Fruit fly (Drosophila melanogaster) whole organism, embryonic: ENCODE measurements around the gene mof.

Experiments
- Bteb2 ChIP-seq: fragments of 200-800 bp; sonication (Bioruptor generic); optimal IDR thresholded peaks from 2 replicates; lab custom pipeline; 2016; ENCODE audit warnings: missing biosample characterization, missing genetic modification characterization
- CG11093 ChIP-seq: fragments of 200-800 bp; sonication (Bioruptor generic); IDR thresholded peaks from 3 replicates; pipeline ENCODE4 v1.3.6; 2022; ENCODE audit warnings: missing biosample characterization, missing genetic modification characterization
- CG11456 ChIP-seq: fragments of 200-800 bp; sonication (Bioruptor generic); IDR thresholded peaks from 3 replicates; pipeline ENCODE4 v1.3.6; 2022; ENCODE audit warnings: missing biosample characterization, missing genetic modification characterization
- CG12391 ChIP-seq: fragments of 200-800 bp; sonication (Bioruptor generic); optimal IDR thresholded peaks from 3 replicates; lab custom pipeline; 2018; ENCODE audit warnings: missing biosample characterization, mild to moderate bottlenecking, missing genetic modification characterization, moderate library complexity
- CG14050 ChIP-seq: fragments of 200-800 bp; sonication (Bioruptor generic); IDR thresholded peaks from 3 replicates; pipeline ENCODE4 v1.3.6; 2022; ENCODE audit warnings: missing biosample characterization, missing genetic modification characterization
- CG15011 ChIP-seq: fragments of 200-800 bp; sonication (Bioruptor generic); optimal IDR thresholded peaks from 3 replicates; lab custom pipeline; 2018; ENCODE audit warnings: missing biosample characterization, mild to moderate bottlenecking, missing genetic modification characterization
- CG1529 ChIP-seq: fragments of 200-800 bp; sonication (Bioruptor generic); optimal IDR thresholded peaks from 3 replicates; lab custom pipeline; 2018; ENCODE audit warnings: missing biosample characterization, missing genetic modification characterization
- CG1603 ChIP-seq: fragments of 200-800 bp; sonication (Bioruptor generic); optimal IDR thresholded peaks from 2 replicates; lab custom pipeline; 2019; ENCODE audit warnings: missing biosample characterization, mild to moderate bottlenecking, missing genetic modification characterization, moderate library complexity
- CG1647 ChIP-seq: fragments of 200-800 bp; sonication (Bioruptor generic); optimal IDR thresholded peaks from 3 replicates; lab custom pipeline; 2016; ENCODE audit warnings: missing biosample characterization, missing genetic modification characterization
- CG17385 ChIP-seq: fragments of 200-800 bp; sonication (Bioruptor generic); optimal IDR thresholded peaks from 3 replicates; lab custom pipeline; 2018; ENCODE audit warnings: missing biosample characterization, mild to moderate bottlenecking, missing genetic modification characterization
- CG17829 ChIP-seq: fragments of 200-800 bp; optimal IDR thresholded peaks from 2 replicates; lab custom pipeline; 2019; ENCODE audit warnings: missing biosample characterization, mild to moderate bottlenecking, missing genetic modification characterization, moderate library complexity
- CG2120 ChIP-seq: fragments of 200-800 bp; sonication (Bioruptor generic); optimal IDR thresholded peaks from 3 replicates; lab custom pipeline; 2016; ENCODE audit warnings: missing biosample characterization, missing genetic modification characterization
- CG31441 ChIP-seq: fragments of 200-800 bp; sonication (Bioruptor generic); IDR thresholded peaks from 2 replicates; pipeline ENCODE4 v1.3.6; 2022; ENCODE audit warnings: missing biosample characterization, missing genetic modification characterization
- CG33213 ChIP-seq: fragments of 200-800 bp; sonication (Bioruptor generic); optimal IDR thresholded peaks from 3 replicates; lab custom pipeline; 2016; ENCODE audit warnings: missing biosample characterization, missing genetic modification characterization
- CG4282 ChIP-seq: fragments of 200-800 bp; sonication (Bioruptor generic); optimal IDR thresholded peaks from 2 replicates; lab custom pipeline; 2016; ENCODE audit warnings: missing biosample characterization, missing genetic modification characterization
- CG4617 ChIP-seq: fragments of 200-800 bp; sonication (Bioruptor generic); optimal IDR thresholded peaks from 3 replicates; lab custom pipeline; 2016; ENCODE audit warnings: missing biosample characterization, missing genetic modification characterization, borderline replicate concordance
- CG6175 ChIP-seq: fragments of 200-800 bp; sonication (Bioruptor generic); IDR thresholded peaks from 3 replicates; pipeline ENCODE4 v1.3.6; 2022; ENCODE audit warnings: missing biosample characterization, missing genetic modification characterization
- CG6689 ChIP-seq: fragments of 200-800 bp; sonication (Bioruptor generic); IDR thresholded peaks from 2 replicates; pipeline ENCODE4 v1.3.6; 2022; ENCODE audit warnings: missing biosample characterization, missing genetic modification characterization
- CG6791 ChIP-seq: fragments of 200-800 bp; sonication (Bioruptor generic); IDR thresholded peaks from 3 replicates; pipeline ENCODE4 v1.3.6; 2022; ENCODE audit warnings: missing biosample characterization, missing genetic modification characterization; ENCODE audit not compliant: partially characterized antibody
- CG7786 ChIP-seq: fragments of 200-800 bp; sonication (Bioruptor generic); optimal IDR thresholded peaks from 2 replicates; lab custom pipeline; 2016; ENCODE audit warnings: missing biosample characterization, missing genetic modification characterization
- CG9797 ChIP-seq: fragments of 200-800 bp; sonication (Bioruptor generic); optimal IDR thresholded peaks from 3 replicates; lab custom pipeline; 2018; ENCODE audit warnings: missing biosample characterization, mild to moderate bottlenecking, missing genetic modification characterization
- D19B ChIP-seq: fragments of 200-800 bp; sonication (Bioruptor generic); optimal IDR thresholded peaks from 2 replicates; lab custom pipeline; 2017; ENCODE audit warnings: missing biosample characterization, mild to moderate bottlenecking, missing genetic modification characterization
- Dfd ChIP-seq, 2 experiments: fragments of >200 bp; optimal IDR thresholded peaks; 2 replicates each; lab custom pipeline; 2017; ENCODE audit warnings: missing biosample characterization in 2 of 2, missing genetic modification characterization in 2 of 2
- Gug ChIP-seq: fragments of 200-800 bp; sonication (Bioruptor generic); IDR thresholded peaks from 4 replicates; pipeline ENCODE4 v1.3.6; 2022; ENCODE audit warnings: missing biosample characterization, missing genetic modification characterization
- Hr39 ChIP-seq: fragments of >200 bp; optimal IDR thresholded peaks from 2 replicates; lab custom pipeline; 2017
- MTF-1 ChIP-seq: fragments of 200-800 bp; sonication (Bioruptor generic); optimal IDR thresholded peaks from 2 replicates; lab custom pipeline; 2018; ENCODE audit warnings: missing biosample characterization, mild to moderate bottlenecking, missing genetic modification characterization, borderline replicate concordance
- Myb ChIP-seq: fragments of 200-800 bp; sonication (Bioruptor generic); optimal IDR thresholded peaks from 2 replicates; lab custom pipeline; 2016; ENCODE audit warnings: missing biosample characterization, missing genetic modification characterization
- NK7.1 ChIP-seq: fragments of 200-800 bp; sonication (Bioruptor generic); optimal IDR thresholded peaks from 3 replicates; lab custom pipeline; 2016; ENCODE audit warnings: missing biosample characterization, missing genetic modification characterization
- PHDP ChIP-seq: fragments of 200-800 bp; sonication (Bioruptor generic); optimal IDR thresholded peaks from 3 replicates; lab custom pipeline; 2018; ENCODE audit warnings: missing biosample characterization, mild to moderate bottlenecking, missing genetic modification characterization, moderate library complexity
- Spps ChIP-seq: fragments of 200-800 bp; sonication (Bioruptor generic); optimal IDR thresholded peaks from 2 replicates; lab custom pipeline; 2018; ENCODE audit warnings: missing biosample characterization, mild to moderate bottlenecking, missing genetic modification characterization
- ato ChIP-seq: fragments of 200-800 bp; sonication (Bioruptor generic); IDR thresholded peaks from 2 replicates; pipeline ENCODE4 v1.3.6; 2022; ENCODE audit warnings: missing biosample characterization, missing genetic modification characterization; ENCODE audit not compliant: partially characterized antibody
- bbx ChIP-seq: fragments of 200-800 bp; sonication (Bioruptor generic); IDR thresholded peaks from 2 replicates; pipeline ENCODE4 v1.3.6; 2022; ENCODE audit warnings: missing biosample characterization, missing genetic modification characterization; ENCODE audit not compliant: partially characterized antibody
- br ChIP-seq: fragments of >200 bp; optimal IDR thresholded peaks from 2 replicates; lab custom pipeline; 2017
- bsh ChIP-seq, 2 experiments: fragments of 200-800 bp; sonication (Bioruptor generic); optimal IDR thresholded peaks; 2 replicates each; lab custom pipeline; 2017 to 2018; ENCODE audit warnings: mild to moderate bottlenecking in 2 of 2, missing biosample characterization in 2 of 2, missing genetic modification characterization in 2 of 2, moderate library complexity in 1 of 2
- cg ChIP-seq: fragments of 200-800 bp; sonication (Bioruptor generic); optimal IDR thresholded peaks from 3 replicates; lab custom pipeline; 2019; ENCODE audit warnings: missing biosample characterization, mild to moderate bottlenecking, missing genetic modification characterization, moderate library complexity
- dysf ChIP-seq: fragments of 200-800 bp; sonication (Bioruptor generic); IDR thresholded peaks from 3 replicates; pipeline ENCODE4 v1.3.6; 2022; ENCODE audit warnings: missing biosample characterization, missing genetic modification characterization
- ems ChIP-seq: fragments of 200-800 bp; sonication (Bioruptor generic); optimal IDR thresholded peaks from 3 replicates; lab custom pipeline; 2016; ENCODE audit warnings: missing biosample characterization, missing genetic modification characterization
- eve ChIP-seq, 2 experiments: fragments of >200 bp; optimal IDR thresholded peaks; 2 replicates each; lab custom pipeline; 2017; ENCODE audit warnings: missing biosample characterization in 2 of 2, missing genetic modification characterization in 2 of 2
- grau ChIP-seq: fragments of 200-800 bp; optimal IDR thresholded peaks from 3 replicates; lab custom pipeline; 2019; ENCODE audit warnings: missing biosample characterization, mild to moderate bottlenecking, missing genetic modification characterization, moderate library complexity
- jing ChIP-seq: fragments of 200-800 bp; sonication (Bioruptor generic); optimal IDR thresholded peaks from 2 replicates; lab custom pipeline; 2018; ENCODE audit warnings: missing biosample characterization, mild to moderate bottlenecking, missing genetic modification characterization
- kay ChIP-seq: fragments of 200-800 bp; sonication (Bioruptor generic); optimal IDR thresholded peaks from 2 replicates; lab custom pipeline; 2016; ENCODE audit warnings: missing biosample characterization, missing genetic modification characterization
- pros ChIP-seq: fragments of 200-800 bp; sonication (Bioruptor generic); optimal IDR thresholded peaks from 3 replicates; lab custom pipeline; 2019; ENCODE audit warnings: missing biosample characterization, mild to moderate bottlenecking, missing genetic modification characterization, moderate library complexity
- pum ChIP-seq: fragments of 200-800 bp; sonication (Bioruptor generic); optimal IDR thresholded peaks from 2 replicates; lab custom pipeline; 2016; ENCODE audit warnings: missing biosample characterization, missing genetic modification characterization
- repo ChIP-seq: fragments of 200-800 bp; sonication (Bioruptor generic); optimal IDR thresholded peaks from 2 replicates; lab custom pipeline; 2016; ENCODE audit warnings: missing biosample characterization, missing genetic modification characterization
- slbo ChIP-seq: fragments of 200-800 bp; sonication (Bioruptor generic); IDR thresholded peaks from 2 replicates; pipeline ENCODE4 v1.3.6; 2022; ENCODE audit warnings: missing biosample characterization, missing genetic modification characterization
- sna ChIP-seq: fragments of 200-800 bp; sonication (Bioruptor generic); IDR thresholded peaks from 2 replicates; pipeline ENCODE4 v1.3.6; 2022; ENCODE audit warnings: missing biosample characterization, missing genetic modification characterization; ENCODE audit not compliant: partially characterized antibody
- tio ChIP-seq: fragments of 200-800 bp; sonication (Bioruptor generic); optimal IDR thresholded peaks from 2 replicates; lab custom pipeline; 2017; ENCODE audit warnings: missing biosample characterization, missing genetic modification characterization, inconsistent platforms
- toy ChIP-seq: fragments of 200-800 bp; sonication (Bioruptor generic); IDR thresholded peaks from 2 replicates; pipeline ENCODE4 v1.3.6; 2022; ENCODE audit warnings: missing biosample characterization, missing genetic modification characterization
- vnd ChIP-seq: fragments of 200-800 bp; sonication (Bioruptor generic); IDR thresholded peaks from 3 replicates; pipeline ENCODE4 v1.3.6; 2022; ENCODE audit warnings: missing biosample characterization, missing genetic modification characterization; ENCODE audit not compliant: partially characterized antibody

mof gene

dm6 chrX:5895821-5896550 lies 19.3 kb upstream of the mof start (continued):
- no peak for TF ChIP-seq bbx (GFP tag; lab: Robert Waterston, UW)
- peak; percentile 69 for TF ChIP-seq CG15011 (GFP tag; lab: Kevin White, UChicago)
- peak; percentile 68 for TF ChIP-seq CG33213
- TF ChIP-seq jing = peak; percentile 88
- TF ChIP-seq CG4617 (GFP tag; lab: Kevin White, UChicago) = peak; percentile 69
- peak; percentile 69 for TF ChIP-seq Myb (GFP tag; lab: Kevin White, UChicago)
- TF ChIP-seq slbo = peak; percentile 83
- peak; percentile 48 for TF ChIP-seq D19B
- peak; percentile 88 for TF ChIP-seq Gug (GFP tag; lab: Robert Waterston, UW)
- TF ChIP-seq CG17829 = peak; percentile 91
- TF ChIP-seq CG1603 = peak; percentile 96
- peak; percentile 81 for TF ChIP-seq tio
- peak; percentile 77 for TF ChIP-seq CG14050 (GFP tag; lab: Robert Waterston, UW)
- TF ChIP-seq Bteb2 (GFP tag; lab: Kevin White, UChicago) = peak; percentile 77
- peak; percentile 93 for TF ChIP-seq CG6689
- peak; percentile 95 to 98 for TF ChIP-seq bsh (GFP tag; optimal IDR thresholded peaks at IDR 0.05; lab: Kevin White, UChicago)
- peak; percentile 88 for TF ChIP-seq CG17385 (GFP tag; lab: Kevin White, UChicago)
- peak; percentile 66 for TF ChIP-seq Spps (tag; lab: Kevin White, UChicago)
- peak; percentile 79 for TF ChIP-seq grau
- TF ChIP-seq CG1647 (GFP tag; lab: Kevin White, UChicago) = peak; percentile 85
- TF ChIP-seq sna = no peak
- TF ChIP-seq br (lab: Kevin White, UChicago) = no peak
- no peak for TF ChIP-seq ato (GFP tag; lab: Robert Waterston, UW)

- no peak for TF ChIP-seq CG11093 (GFP tag; lab: Robert Waterston, UW)
- peak; percentile 29 for TF ChIP-seq CG2120 (GFP tag; lab: Kevin White, UChicago)
- no peak for TF ChIP-seq CG11456 (GFP tag; lab: Robert Waterston, UW)
- no peak for TF ChIP-seq dysf (GFP tag; lab: Robert Waterston, UW)
- TF ChIP-seq repo = peak; percentile 15
- TF ChIP-seq vnd = no peak
- TF ChIP-seq pros (GFP tag; lab: Kevin White, UChicago) = peak; percentile 84
- no peak for TF ChIP-seq Hr39 (lab: Kevin White, UChicago)
- peak; percentile 7 for TF ChIP-seq ems (GFP tag; lab: Kevin White, UChicago)
- no peak for TF ChIP-seq CG9797 (GFP tag; lab: Kevin White, UChicago)
- TF ChIP-seq NK7.1 (GFP tag; lab: Kevin White, UChicago) = no peak
- TF ChIP-seq CG6791 (GFP tag; lab: Robert Waterston, UW) = no peak
- peak; percentile 3 for TF ChIP-seq PHDP (tag; lab: Kevin White, UChicago)
- TF ChIP-seq CG12391 (tag; lab: Kevin White, UChicago) = no peak
- no peak for TF ChIP-seq CG4282
- TF ChIP-seq eve (GFP tag; optimal IDR thresholded peaks at IDR 0.05; lab: Kevin White, UChicago) = peak in 1 of 2 experiments; percentile 46
- peak; percentile 68 for TF ChIP-seq cg (GFP tag; lab: Kevin White, UChicago)
- no peak for TF ChIP-seq Dfd (GFP tag; optimal IDR thresholded peaks at IDR 0.05; lab: Kevin White, UChicago)
- no peak for TF ChIP-seq CG7786
- no peak for TF ChIP-seq kay (GFP tag; lab: Kevin White, UChicago)
- no peak for TF ChIP-seq pum
- TF ChIP-seq CG1529 = no peak
- peak; percentile 36; the same call in 1 of the 2 replicates for TF ChIP-seq CG31441 (GFP tag; lab: Robert Waterston, UW)
- no peak for TF ChIP-seq CG6175 (GFP tag; lab: Robert Waterston, UW)
- TF ChIP-seq toy = no peak
- no peak for TF ChIP-seq MTF-1 (GFP tag; lab: Kevin White, UChicago)
Measured at dm6 chrX:5894529-5895487, 18.2 kb upstream of the mof start.
